Worm (Caenorhabditis elegans) whole organism, young adult: ENCODE results near the gene byn-1.

Experiments
- B0336.3 ChIP-seq: fragments of 200-800 bp; sonication (Bioruptor generic); IDR thresholded peaks from 2 replicates; pipeline ENCODE4 v1.3.6; 2022; ENCODE audit warnings: missing genetic modification characterization, missing compliant biosample characterization
- C06A6.2 ChIP-seq: fragments of 200-800 bp; sonication (Bioruptor generic); conservative IDR thresholded peaks from 2 replicates; pipeline ENCODE4 v1.3.6; 2022; ENCODE audit warnings: missing genetic modification characterization, missing compliant biosample characterization
- F57A8.1 ChIP-seq: fragments of 200-800 bp; sonication (Bioruptor generic); optimal IDR thresholded peaks from 2 replicates; lab custom pipeline; 2018; ENCODE audit warnings: mild to moderate bottlenecking, missing genetic modification characterization, moderate library complexity, missing compliant biosample characterization
- K11D2.4 ChIP-seq: fragments of 200-800 bp; sonication (Bioruptor generic); IDR thresholded peaks from 2 replicates; pipeline ENCODE4 v1.3.6; 2022; ENCODE audit warnings: missing genetic modification reagents, missing genetic modification characterization, missing compliant biosample characterization
- K12H6.12 ChIP-seq: fragments of 200-800 bp; sonication (Bioruptor generic); optimal IDR thresholded peaks from 2 replicates; lab custom pipeline; 2018; ENCODE audit warnings: mild to moderate bottlenecking, missing genetic modification characterization, missing compliant biosample characterization
- T07F8.4 ChIP-seq: sonication (generic microtip); optimal IDR thresholded peaks from 2 replicates; lab custom pipeline; 2016; ENCODE audit warnings: mild to moderate bottlenecking, missing genetic modification characterization, moderate library complexity, missing compliant biosample characterization
- Y53G8AR.9 ChIP-seq: fragments of 200-800 bp; sonication (Bioruptor generic); conservative IDR thresholded peaks from 2 replicates; pipeline ENCODE4 v1.3.6; 2022; ENCODE audit warnings: missing genetic modification reagents, missing genetic modification characterization, missing compliant biosample characterization
- Y95B8A.8 ChIP-seq: fragments of 200-800 bp; sonication (Bioruptor generic); IDR thresholded peaks from 2 replicates; pipeline ENCODE4 v1.3.6; 2022; ENCODE audit warnings: missing genetic modification reagents, missing genetic modification characterization, missing compliant biosample characterization
- ZK185.1 ChIP-seq: sonication (generic microtip); optimal IDR thresholded peaks from 2 replicates; lab custom pipeline; 2016; ENCODE audit warnings: mild to moderate bottlenecking, missing genetic modification characterization, missing compliant biosample characterization; ENCODE audit not compliant: poor library complexity, severe bottlenecking
- ama-1 ChIP-seq, 3 experiments: fragments of 150-350 bp in 1 of 3; sonication (generic microtip) in 2 of 3; optimal IDR thresholded peaks; 2 replicates each; lab custom pipeline; 2014 to 2018; ENCODE audit warnings: missing biosample characterization in 2 of 3, missing genetic modification characterization in 2 of 3, missing genetic modification reagents in 2 of 3
- aptf-2 ChIP-seq: fragments of 200-800 bp; sonication (Bioruptor generic); conservative IDR thresholded peaks from 2 replicates; pipeline ENCODE4 v1.3.6; 2022; ENCODE audit warnings: missing genetic modification reagents, missing genetic modification characterization, missing compliant biosample characterization
- atf-7 ChIP-seq: sonication (generic microtip); optimal IDR thresholded peaks from 2 replicates; lab custom pipeline; 2017; ENCODE audit warnings: mild to moderate bottlenecking, missing genetic modification characterization, missing compliant biosample characterization
- attf-5 ChIP-seq: fragments of 200-800 bp; sonication (Bioruptor generic); optimal IDR thresholded peaks from 2 replicates; lab custom pipeline; 2018; ENCODE audit warnings: mild to moderate bottlenecking, missing genetic modification characterization, missing compliant biosample characterization
- bed-2 ChIP-seq: fragments of 200-800 bp; sonication (Bioruptor generic); IDR thresholded peaks from 2 replicates; pipeline ENCODE4 v1.3.6; 2022; ENCODE audit warnings: missing genetic modification reagents, missing genetic modification characterization, missing compliant biosample characterization
- ccch-3 ChIP-seq: fragments of 200-800 bp; sonication (Bioruptor generic); optimal IDR thresholded peaks from 2 replicates; lab custom pipeline; 2018; ENCODE audit warnings: mild to moderate bottlenecking, missing genetic modification characterization, missing compliant biosample characterization
- ceh-100 ChIP-seq: fragments of 200-800 bp; sonication (Bioruptor generic); IDR thresholded peaks from 2 replicates; pipeline ENCODE4 v1.3.6; 2022; ENCODE audit warnings: missing genetic modification reagents, missing genetic modification characterization, missing compliant biosample characterization
- chd-7 ChIP-seq: sonication (generic microtip); optimal IDR thresholded peaks from 2 replicates; lab custom pipeline; 2016; ENCODE audit warnings: mild to moderate bottlenecking, missing genetic modification characterization, moderate library complexity, missing compliant biosample characterization
- dox-1 ChIP-seq: fragments of 200-800 bp; sonication (Bioruptor generic); IDR thresholded peaks from 2 replicates; pipeline ENCODE4 v1.3.6; 2022; ENCODE audit warnings: missing genetic modification reagents, missing genetic modification characterization, missing compliant biosample characterization
- egl-18 ChIP-seq: fragments of 200-800 bp; sonication (Bioruptor generic); IDR thresholded peaks from 2 replicates; pipeline ENCODE4 v1.3.6; 2022; ENCODE audit warnings: missing genetic modification reagents, missing genetic modification characterization, missing compliant biosample characterization
- egl-44 ChIP-seq: fragments of 200-800 bp; sonication (Bioruptor generic); IDR thresholded peaks from 2 replicates; pipeline ENCODE4 v1.3.6; 2022; ENCODE audit warnings: missing genetic modification reagents, missing genetic modification characterization, missing compliant biosample characterization
- ekl-4 ChIP-seq: fragments of 200-800 bp; sonication (Bioruptor generic); IDR thresholded peaks from 2 replicates; pipeline ENCODE4 v1.3.6; 2022; ENCODE audit warnings: missing genetic modification reagents, missing genetic modification characterization, missing compliant biosample characterization
- ets-4 ChIP-seq: fragments of 200-800 bp; sonication (Bioruptor generic); optimal IDR thresholded peaks from 2 replicates; lab custom pipeline; 2018; ENCODE audit warnings: mild to moderate bottlenecking, missing genetic modification characterization, missing compliant biosample characterization
- him-1 ChIP-seq: sonication (generic microtip); optimal IDR thresholded peaks from 2 replicates; lab custom pipeline; 2016; ENCODE audit warnings: missing genotype, missing genetic modification reagents, missing genetic modification characterization, missing compliant biosample characterization
- hmg-1.2 ChIP-seq: fragments of 200-800 bp; sonication (Bioruptor generic); IDR thresholded peaks from 2 replicates; pipeline ENCODE4 v1.3.6; 2022; ENCODE audit warnings: missing genetic modification reagents, missing genetic modification characterization, missing compliant biosample characterization
- lin-35 ChIP-seq, 3 experiments: fragments of 150-350 bp in 2 of 3; sonication (generic microtip) in 1 of 3; optimal IDR thresholded peaks; 2 replicates each; lab custom pipeline; 2014 to 2018; ENCODE audit warnings: missing biosample characterization in 3 of 3, missing genetic modification characterization in 3 of 3, missing genetic modification reagents in 3 of 3
- lin-40 ChIP-seq: sonication (generic microtip); optimal IDR thresholded peaks from 2 replicates; lab custom pipeline; 2016; ENCODE audit warnings: missing genetic modification characterization, mild to moderate bottlenecking, missing compliant biosample characterization, missing genotype, missing genetic modification reagents
- lin-54 ChIP-seq: fragments of 200-800 bp; sonication (Bioruptor generic); optimal IDR thresholded peaks from 2 replicates; lab custom pipeline; 2018; ENCODE audit warnings: mild to moderate bottlenecking, missing genetic modification characterization, missing compliant biosample characterization
- lir-1 ChIP-seq: fragments of 200-800 bp; sonication (Bioruptor generic); conservative IDR thresholded peaks from 2 replicates; pipeline ENCODE4 v1.3.6; 2022; ENCODE audit warnings: missing genetic modification reagents, missing genetic modification characterization, missing compliant biosample characterization
- madf-3 ChIP-seq: fragments of 200-800 bp; sonication (Bioruptor generic); IDR thresholded peaks from 2 replicates; pipeline ENCODE4 v1.3.6; 2022; ENCODE audit warnings: missing genetic modification reagents, missing genetic modification characterization, missing compliant biosample characterization
- madf-6 ChIP-seq: fragments of 200-800 bp; sonication (Bioruptor generic); IDR thresholded peaks from 2 replicates; pipeline ENCODE4 v1.3.6; 2022; ENCODE audit warnings: missing genetic modification reagents, missing genetic modification characterization, missing compliant biosample characterization
- mcd-1 ChIP-seq: fragments of 200-800 bp; sonication (Bioruptor generic); IDR thresholded peaks from 2 replicates; pipeline ENCODE4 v1.3.6; 2022; ENCODE audit warnings: missing genetic modification reagents, missing genetic modification characterization, missing compliant biosample characterization
- mxl-1 ChIP-seq: sonication (generic microtip); optimal IDR thresholded peaks from 2 replicates; lab custom pipeline; 2016; ENCODE audit warnings: missing genetic modification characterization, missing compliant biosample characterization
- nfyb-1 ChIP-seq: fragments of 200-800 bp; sonication (Bioruptor generic); IDR thresholded peaks from 2 replicates; pipeline ENCODE4 v1.3.6; 2022; ENCODE audit warnings: missing genetic modification reagents, missing genetic modification characterization, missing compliant biosample characterization
- nhr-120 ChIP-seq: fragments of 200-800 bp; sonication (Bioruptor generic); IDR thresholded peaks from 2 replicates; pipeline ENCODE4 v1.3.6; 2022; ENCODE audit warnings: missing genetic modification characterization, missing compliant biosample characterization
- nhr-27 ChIP-seq: fragments of 200-800 bp; sonication (Bioruptor generic); optimal IDR thresholded peaks from 2 replicates; lab custom pipeline; 2018; ENCODE audit warnings: mild to moderate bottlenecking, missing genetic modification characterization, moderate library complexity, missing compliant biosample characterization
- nhr-80 ChIP-seq: sonication (generic microtip); optimal IDR thresholded peaks from 2 replicates; lab custom pipeline; 2016; ENCODE audit warnings: missing genetic modification characterization, missing compliant biosample characterization
- pha-4 ChIP-seq: fragments of 150-350 bp; sonication (generic microtip); optimal IDR thresholded peaks from 2 replicates; lab custom pipeline; 2014; ENCODE audit warnings: missing biosample characterization, missing genetic modification reagents, missing genetic modification characterization
- snpc-4 ChIP-seq, 5 experiments: fragments of 150-350 bp in 1 of 5; sonication (generic microtip) in 4 of 5; optimal IDR thresholded peaks; 2 replicates each; lab custom pipeline; 2014 to 2018; ENCODE audit warnings: missing genetic modification characterization in 5 of 5, missing biosample characterization in 3 of 5, antibody characterized with exemption in 2 of 5, mild to moderate bottlenecking in 2 of 5, missing compliant biosample characterization in 2 of 5, missing genotype in 2 of 5, moderate library complexity in 2 of 5, missing genetic modification reagents in 1 of 5
- somi-1 ChIP-seq: fragments of 200-800 bp; sonication (Bioruptor generic); optimal IDR thresholded peaks from 2 replicates; lab custom pipeline; 2018; ENCODE audit warnings: mild to moderate bottlenecking, missing genetic modification characterization, missing compliant biosample characterization
- unc-62 ChIP-seq: fragments of 150-350 bp; optimal IDR thresholded peaks from 2 replicates; lab custom pipeline; 2014; ENCODE audit warnings: missing biosample characterization, missing genetic modification reagents, missing genetic modification characterization
- ztf-26 ChIP-seq: sonication (generic microtip); optimal IDR thresholded peaks from 2 replicates; lab custom pipeline; 2017; ENCODE audit warnings: missing genetic modification characterization, missing compliant biosample characterization

byn-1 gene

ce11 chrIII:6895166-6895565 lies 36.6 kb upstream of the byn-1 start (continued):
- 0 out of 2 replicates have a peak, but pooled peaks have one; percentile 36 for TF ChIP-seq C06A6.2 (GFP tag; lab: Robert Waterston, UW)
- TF ChIP-seq nhr-80 (tag; lab: Kevin White, UChicago) = peak; percentile 94
- TF ChIP-seq dox-1 = peak; percentile 47; the same call in 1 of the 2 replicates
- TF ChIP-seq madf-6 (GFP tag; lab: Robert Waterston, UW) = peak; percentile 31; the same call in 1 of the 2 replicates
- TF ChIP-seq B0336.3 (GFP tag; lab: Robert Waterston, UW) = peak; percentile 75
- TF ChIP-seq ets-4 (GFP tag; lab: Kevin White, UChicago) = peak; percentile 49
- peak; percentile 73 for TF ChIP-seq hmg-1.2 (GFP tag; lab: Robert Waterston, UW)
- no peak for TF ChIP-seq ccch-3 (GFP tag; lab: Kevin White, UChicago)
- no peak for TF ChIP-seq ama-1 (optimal IDR thresholded peaks at IDR 0.05; lab: Kevin White, UChicago)
- peak in 1 of 2 experiments; percentile 51 for TF ChIP-seq ama-1 (GFP tag; optimal IDR thresholded peaks at IDR 0.05; lab: Kevin White, UChicago)
- TF ChIP-seq snpc-4 (GFP tag; optimal IDR thresholded peaks at IDR 0.05; lab: Kevin White, UChicago) = no peak
- TF ChIP-seq snpc-4 (tag; optimal IDR thresholded peaks at IDR 0.05; lab: Kevin White, UChicago) = peak in 1 of 4 experiments; percentile 39
- peak; percentile 43; the same call in 1 of the 2 replicates for TF ChIP-seq mcd-1 (GFP tag; lab: Robert Waterston, UW)
- TF ChIP-seq him-1 = peak; percentile 28
- TF ChIP-seq chd-7 (tag; lab: Kevin White, UChicago) = peak; percentile 52
- TF ChIP-seq atf-7 (tag; lab: Kevin White, UChicago) = peak; percentile 77
- peak; percentile 45; the same call in 1 of the 2 replicates for TF ChIP-seq nfyb-1 (GFP tag; lab: Robert Waterston, UW)
- peak; percentile 42 for TF ChIP-seq attf-5 (GFP tag; lab: Kevin White, UChicago)
- TF ChIP-seq lir-1 = peak; percentile 25; the same call in 1 of the 2 replicates
- peak; percentile 74 for TF ChIP-seq lin-40 (tag; lab: Kevin White, UChicago)
- peak; percentile 20 for TF ChIP-seq pha-4 (tag; lab: Kevin White, UChicago)
- no peak for TF ChIP-seq nhr-27 (tag; lab: Kevin White, UChicago)
- TF ChIP-seq, all 124 proteins: peak for 28

ce11 chrIII:6895677-6896076 lies 36.1 kb upstream of the byn-1 start:
- TF ChIP-seq bed-2 (GFP tag; lab: Robert Waterston, UW) (no peak), ets-4 (GFP tag; lab: Kevin White, UChicago) (no peak), egl-44 (GFP tag; lab: Robert Waterston, UW) (no peak), madf-3 (no peak), T07F8.4 (tag; lab: Kevin White, UChicago) (no peak), Y95B8A.8 (GFP tag; lab: Robert Waterston, UW) (no peak), chd-7 (tag; lab: Kevin White, UChicago) (no peak), nhr-120 (GFP tag; lab: Robert Waterston, UW) (no peak), nfyb-1 (GFP tag; lab: Robert Waterston, UW) (no peak), aptf-2 (GFP tag; lab: Robert Waterston, UW) (no peak), F57A8.1 (GFP tag; lab: Kevin White, UChicago) (no peak), C06A6.2 (GFP tag; lab: Robert Waterston, UW) (no peak), egl-18 (GFP tag; lab: Robert Waterston, UW) (no peak), ekl-4 (no peak), ceh-100 (GFP tag; lab: Robert Waterston, UW) (no peak), mxl-1 (tag; lab: Kevin White, UChicago) (no peak), Y53G8AR.9 (GFP tag; lab: Robert Waterston, UW) (no peak), lin-35 (GFP tag; optimal IDR thresholded peaks at IDR 0.05; lab: Kevin White, UChicago) (no peak)

- peak; percentile 51 for TF ChIP-seq ZK185.1
- TF ChIP-seq attf-5 (GFP tag; lab: Kevin White, UChicago) = no peak
- TF ChIP-seq nfyb-1 (GFP tag; lab: Robert Waterston, UW) = peak; percentile 33; the same call in 1 of the 2 replicates
- peak; percentile 45 for TF ChIP-seq pha-4 (tag; lab: Kevin White, UChicago)
- peak in 1 of 3 experiments; percentile 41 for TF ChIP-seq lin-35 (GFP tag; optimal IDR thresholded peaks at IDR 0.05; lab: Kevin White, UChicago)
- TF ChIP-seq unc-62 (GFP tag; lab: Kevin White, UChicago) = no peak
- TF ChIP-seq mcd-1 (GFP tag; lab: Robert Waterston, UW) = peak; percentile 36; the same call in 1 of the 2 replicates
- TF ChIP-seq lin-40 (tag; lab: Kevin White, UChicago) = peak; percentile 80
- TF ChIP-seq nhr-80 (tag; lab: Kevin White, UChicago) = peak; percentile 35
- peak; percentile 78 for TF ChIP-seq hmg-1.2 (GFP tag; lab: Robert Waterston, UW)
- TF ChIP-seq ztf-26 (tag; lab: Kevin White, UChicago) = peak; percentile 60
- TF ChIP-seq chd-7 (tag; lab: Kevin White, UChicago) = peak; percentile 13
- no peak for TF ChIP-seq B0336.3 (GFP tag; lab: Robert Waterston, UW)
- no peak for TF ChIP-seq aptf-2 (GFP tag; lab: Robert Waterston, UW)
- TF ChIP-seq snpc-4 (GFP tag; optimal IDR thresholded peaks at IDR 0.05; lab: Kevin White, UChicago) = no peak
- TF ChIP-seq snpc-4 (tag; optimal IDR thresholded peaks at IDR 0.05; lab: Kevin White, UChicago) = peak in 1 of 4 experiments; percentile 15
- TF ChIP-seq K11D2.4 (GFP tag; lab: Robert Waterston, UW) = 0 out of 2 replicates have a peak, but pooled peaks have one; percentile 65
- peak; percentile 28 for TF ChIP-seq K12H6.12 (tag; lab: Kevin White, UChicago)
- TF ChIP-seq lin-54 = no peak
- TF ChIP-seq atf-7 (tag; lab: Kevin White, UChicago) = peak; percentile 38
- peak; percentile 78 for TF ChIP-seq somi-1 (GFP tag; lab: Kevin White, UChicago)
These were observed 34.2 kb upstream of the byn-1 start, which contains the start of gene T07E3.4 for ce11 chrIII:6897587-6898064. Gene T07E3.4, plus strand, starts transcription at chrIII:6898014.
